Worm (Caenorhabditis elegans): ENCODE results near the gene T11F9.14.

DNA sequence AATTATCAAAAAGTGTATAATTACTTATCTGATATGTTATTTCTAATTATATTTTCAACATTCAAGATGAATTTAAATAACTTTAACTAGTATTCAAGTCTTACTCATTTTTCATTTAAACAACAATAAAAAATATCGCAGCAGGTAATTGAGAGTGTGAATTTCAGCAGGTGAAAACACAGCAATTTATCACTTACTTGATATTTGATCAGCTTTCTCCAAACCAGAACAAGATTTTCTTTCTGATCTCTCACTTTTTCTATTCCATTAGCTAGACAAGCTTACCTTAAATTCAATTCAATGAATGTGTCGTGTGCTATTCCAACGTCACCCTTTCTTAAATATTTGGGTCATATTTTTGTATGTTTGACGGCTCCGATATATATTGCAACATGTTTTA is 4.9 kb upstream of the T11F9.14 start, which contains the start of gene srh-1:
- no peak for TF ChIP-seq mep-1 (tag; optimal IDR thresholded peaks at IDR 0.05)
- TF ChIP-seq ces-1 (GFP tag; optimal IDR thresholded peaks at IDR 0.05), result no peak
- no peak for TF ChIP-seq elt-3 (tag; optimal IDR thresholded peaks at IDR 0.05)
- no peak for TF ChIP-seq unc-39 (tag; optimal IDR thresholded peaks at IDR 0.05)
